Worm (Caenorhabditis elegans): Measurements from ENCODE around the gene srh-22.

The srh-22 gene

ce11 chrV:4885372-4885771 is 36.8 kb upstream of the srh-22 start, which contains the start of gene T19H12.3:
TSS of gene T19H12.3 (plus strand) at chrV:4885672.
- TF ChIP-seq ceh-82 (tag; optimal IDR thresholded peaks at IDR 0.05): no peak
- no peak for TF ChIP-seq ama-1 (optimal IDR thresholded peaks at IDR 0.05)
- no peak for TF ChIP-seq snpc-4 (tag; optimal IDR thresholded peaks at IDR 0.05)
- no peak for TF ChIP-seq nfya-1 (tag; optimal IDR thresholded peaks at IDR 0.05; ENCODE audit: insufficient read depth)
- TF ChIP-seq nhr-23 (tag; optimal IDR thresholded peaks at IDR 0.05): no peak
- TF ChIP-seq ceh-16 (tag; optimal IDR thresholded peaks at IDR 0.05): no peak
- TF ChIP-seq mdl-1 (tag; optimal IDR thresholded peaks at IDR 0.05): no peak
- TF ChIP-seq ztf-11 (tag; optimal IDR thresholded peaks at IDR 0.05): no peak
- TF ChIP-seq ceh-28 (tag; optimal IDR thresholded peaks at IDR 0.05): no peak
- TF ChIP-seq nhr-12 (tag; optimal IDR thresholded peaks at IDR 0.05): no peak
- TF ChIP-seq lsy-12 (tag; optimal IDR thresholded peaks at IDR 0.05): no peak
- TF ChIP-seq nhr-67 (tag; optimal IDR thresholded peaks at IDR 0.05): no peak
- no peak for TF ChIP-seq ztf-4 (tag; optimal IDR thresholded peaks at IDR 0.05)
- TF ChIP-seq egl-5 (tag; optimal IDR thresholded peaks at IDR 0.05): no peak

- TF ChIP-seq nhr-23 (tag; optimal IDR thresholded peaks at IDR 0.05) (peak; percentile 35), elt-3 (tag; optimal IDR thresholded peaks at IDR 0.05) (no peak), pqm-1 (tag; optimal IDR thresholded peaks at IDR 0.05) (peak; percentile 43), elt-2 (tag; optimal IDR thresholded peaks at IDR 0.05) (peak; percentile 71), jun-1 (tag; optimal IDR thresholded peaks at IDR 0.05) (no peak), pha-4 (tag; optimal IDR thresholded peaks at IDR 0.05) (peak; percentile 39), lin-15B (tag; optimal IDR thresholded peaks at IDR 0.05) (no peak)
Measured at ce11 chrV:4889477-4889876, 32.6 kb upstream of the srh-22 start, which contains the start of gene ugt-12. TSS of gene ugt-12 (minus strand) at chrV:4889629.

- TF ChIP-seq nhr-11 (tag; optimal IDR thresholded peaks at IDR 0.05) (no peak), ceh-28 (tag; optimal IDR thresholded peaks at IDR 0.05) (no peak), mdl-1 (tag; optimal IDR thresholded peaks at IDR 0.05) (no peak), pha-4 (tag; optimal IDR thresholded peaks at IDR 0.05) (no peak), nhr-12 (tag; optimal IDR thresholded peaks at IDR 0.05) (no peak), unc-39 (tag; optimal IDR thresholded peaks at IDR 0.05) (no peak), zag-1 (tag; optimal IDR thresholded peaks at IDR 0.05) (no peak), aly-2 (tag; optimal IDR thresholded peaks at IDR 0.05) (no peak), jun-1 (tag; optimal IDR thresholded peaks at IDR 0.05) (no peak), ZK546.5 (tag; optimal IDR thresholded peaks at IDR 0.05) (no peak), eor-1 (tag; optimal IDR thresholded peaks at IDR 0.05) (no peak), nhr-67 (tag; optimal IDR thresholded peaks at IDR 0.05) (no peak), R02D3.7 (tag; optimal IDR thresholded peaks at IDR 0.05) (no peak), ceh-16 (tag; optimal IDR thresholded peaks at IDR 0.05) (no peak), mml-1 (tag; optimal IDR thresholded peaks at IDR 0.05) (no peak), snpc-4 (tag; optimal IDR thresholded peaks at IDR 0.05) (no peak), nhr-237 (tag; optimal IDR thresholded peaks at IDR 0.05) (no peak), ama-1 (optimal IDR thresholded peaks at IDR 0.05) (no peak), egl-27 (tag; optimal IDR thresholded peaks at IDR 0.05) (no peak), fkh-10 (GFP tag; optimal IDR thresholded peaks at IDR 0.05) (no peak)
Measured at ce11 chrV:4889976-4890479, 32.1 kb upstream of the srh-22 start, which contains the start of gene T19H12.2. TSS of gene T19H12.2 (plus strand) at chrV:4890429.

- TF ChIP-seq ztf-4 (tag; optimal IDR thresholded peaks at IDR 0.05): no peak
- TF ChIP-seq ama-1 (optimal IDR thresholded peaks at IDR 0.05): no peak
- no peak for TF ChIP-seq tbx-2 (tag; optimal IDR thresholded peaks at IDR 0.05)
- TF ChIP-seq elt-2 (tag; optimal IDR thresholded peaks at IDR 0.05): no peak
Measured at ce11 chrV:4890781-4891180, 31.3 kb upstream of the srh-22 start.

ce11 chrV:4891305-4891704 is 30.8 kb upstream of the srh-22 start:
- TF ChIP-seq lin-39 (tag; optimal IDR thresholded peaks at IDR 0.05) (no peak), elt-1 (tag; optimal IDR thresholded peaks at IDR 0.05) (no peak), fos-1 (tag; optimal IDR thresholded peaks at IDR 0.05) (no peak)

Data from whole organism, L3 larva.